Fruit fly (Drosophila melanogaster): ENCODE results near the gene solo.
A peak's percentile ranks its signal among the peaks of the same experiment; 100 is the strongest.

solo gene

dm6 chr2L:15055105-15055504 lies 6.4 kb upstream of the solo start:
- no peak for TF ChIP-seq CG8478 (optimal IDR thresholded peaks at IDR 0.05)

DNA sequence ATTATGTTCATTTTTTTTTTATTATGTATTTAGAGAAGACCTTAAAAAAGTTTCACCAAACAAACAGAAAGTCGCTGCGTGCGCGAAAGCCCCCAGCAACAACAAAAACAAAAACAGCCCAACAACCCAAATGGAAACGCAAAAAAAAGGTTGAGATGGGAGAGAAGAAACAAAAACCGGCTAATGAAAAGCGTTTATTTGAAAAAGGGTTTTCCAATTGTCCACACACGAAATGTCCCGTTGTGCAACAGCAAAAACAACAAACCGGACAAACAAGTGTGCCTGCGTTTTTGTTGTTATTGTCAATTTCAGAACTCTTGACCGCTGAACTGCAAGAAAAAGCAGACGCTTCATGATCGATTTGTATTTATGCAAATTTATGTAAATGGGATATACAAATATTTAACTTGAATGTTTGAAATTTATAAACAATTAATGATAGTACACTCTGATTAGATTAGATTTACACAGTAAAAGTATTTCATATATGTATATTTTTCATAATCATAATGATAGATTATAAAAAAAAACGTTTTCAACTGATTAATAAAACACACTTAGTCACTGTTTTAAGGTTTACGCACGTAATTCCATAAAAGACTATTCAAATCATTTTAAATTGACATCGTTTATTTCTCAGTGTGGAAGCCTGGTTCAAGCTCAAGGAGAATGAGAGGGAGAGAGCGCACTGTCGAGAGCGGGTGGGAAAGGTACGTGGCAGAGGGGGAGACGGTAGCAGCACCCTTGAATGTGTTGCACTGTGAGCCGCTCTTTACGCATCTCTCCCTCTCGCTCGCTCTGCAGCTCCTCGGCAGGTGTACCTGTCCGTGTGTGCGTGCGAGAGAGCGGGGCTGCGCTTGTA lies 4.9 kb upstream of the solo start:
- TF ChIP-seq usp (GFP tag; optimal IDR thresholded peaks at IDR 0.05) (no peak), psq (optimal IDR thresholded peaks at IDR 0.05) (no peak), EcR (GFP tag; optimal IDR thresholded peaks at IDR 0.05) (no peak), CG8478 (optimal IDR thresholded peaks at IDR 0.05) (no peak), pan (optimal IDR thresholded peaks at IDR 0.05) (no peak), Dll (optimal IDR thresholded peaks at IDR 0.05) (no peak)

dm6 chr2L:15057225-15058117 lies 4.0 kb upstream of the solo start, which contains the start of gene ck:
Gene ck (minus strand): TSS chr2L:15057862.
- no peak for TF ChIP-seq psq (optimal IDR thresholded peaks at IDR 0.05)
- TF ChIP-seq Dll (optimal IDR thresholded peaks at IDR 0.05) = no peak
- peak in 1 of 2 experiments; percentile 77 for TF ChIP-seq EcR (GFP tag; optimal IDR thresholded peaks at IDR 0.05)
- no peak for TF ChIP-seq pan (optimal IDR thresholded peaks at IDR 0.05)
- no peak for TF ChIP-seq CG8478 (optimal IDR thresholded peaks at IDR 0.05)

dm6 chr2L:15058118-15058402 lies 3.4 kb upstream of the solo start, which contains the start of gene CG33679:
Gene CG33679 (plus strand): TSS chr2L:15058303.
- no peak for TF ChIP-seq Dll (optimal IDR thresholded peaks at IDR 0.05)

DNA sequence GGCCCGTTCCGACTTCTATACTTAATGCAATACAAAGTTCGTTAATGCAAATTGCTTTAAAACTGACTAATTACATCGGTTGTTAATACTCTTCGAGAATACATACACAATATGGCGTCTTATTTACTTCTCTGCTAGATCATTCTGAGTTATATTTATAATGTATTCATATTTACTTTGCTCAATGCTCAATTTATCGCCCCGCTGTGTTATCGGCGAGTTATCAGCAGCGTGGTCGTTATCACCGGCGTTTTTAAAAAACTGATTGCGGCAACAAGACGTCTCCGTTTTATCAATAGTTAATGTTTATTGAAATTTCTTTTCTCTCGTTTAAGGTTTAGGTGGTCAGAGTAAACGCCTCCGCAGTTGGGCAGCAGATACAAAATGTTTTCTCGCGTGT lies 2.5 kb upstream of the solo start:
- TF ChIP-seq pan (optimal IDR thresholded peaks at IDR 0.05) (no peak), psq (optimal IDR thresholded peaks at IDR 0.05) (no peak), usp (GFP tag; optimal IDR thresholded peaks at IDR 0.05) (no peak), EcR (GFP tag; optimal IDR thresholded peaks at IDR 0.05) (no peak), Dll (optimal IDR thresholded peaks at IDR 0.05) (no peak), CG8478 (optimal IDR thresholded peaks at IDR 0.05) (no peak)

dm6 chr2L:15060580-15061005 lies 863 bp upstream of the solo start, which contains the start of gene TfIIS:
Gene TfIIS (minus strand): TSS chr2L:15060757.
- TF ChIP-seq Dll (optimal IDR thresholded peaks at IDR 0.05) (no peak), pan (optimal IDR thresholded peaks at IDR 0.05) (no peak), psq (optimal IDR thresholded peaks at IDR 0.05) (no peak), CG8478 (optimal IDR thresholded peaks at IDR 0.05) (no peak), EcR (GFP tag; optimal IDR thresholded peaks at IDR 0.05) (no peak), usp (GFP tag; optimal IDR thresholded peaks at IDR 0.05) (no peak)

- TF ChIP-seq pan (optimal IDR thresholded peaks at IDR 0.05) = no peak
- TF ChIP-seq CG8478 (optimal IDR thresholded peaks at IDR 0.05) = no peak
- TF ChIP-seq EcR (GFP tag; optimal IDR thresholded peaks at IDR 0.05) = no peak
- TF ChIP-seq usp (GFP tag; optimal IDR thresholded peaks at IDR 0.05) = no peak
- no peak for TF ChIP-seq psq (optimal IDR thresholded peaks at IDR 0.05)
- TF ChIP-seq Dll (optimal IDR thresholded peaks at IDR 0.05) = no peak
Observed at dm6 chr2L:15062095-15062494, 639 bp downstream of the solo start.

DNA sequence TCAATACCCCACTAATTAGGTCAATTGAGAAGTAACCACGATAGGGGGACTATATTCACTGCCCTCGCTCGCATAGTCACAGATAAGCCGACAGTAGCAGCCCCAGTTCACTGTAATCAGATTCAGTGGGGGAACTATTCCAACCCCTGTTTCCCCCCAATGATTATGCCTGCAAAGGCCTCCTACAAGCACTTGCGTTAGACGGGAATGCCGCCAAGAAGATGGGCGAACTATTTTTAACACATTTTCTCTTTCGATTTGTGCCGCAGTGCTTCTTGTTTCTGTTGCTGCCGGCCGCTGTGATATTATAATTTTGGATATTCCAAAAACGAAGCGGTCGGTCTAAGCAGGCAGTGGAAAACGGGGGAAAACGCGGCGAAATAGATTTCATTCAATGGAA lies 4.2 kb downstream of the solo start:
- TF ChIP-seq psq (optimal IDR thresholded peaks at IDR 0.05) (no peak), EcR (GFP tag; optimal IDR thresholded peaks at IDR 0.05) (no peak), usp (GFP tag; optimal IDR thresholded peaks at IDR 0.05) (no peak), pan (optimal IDR thresholded peaks at IDR 0.05) (no peak), CG8478 (optimal IDR thresholded peaks at IDR 0.05) (no peak), Dll (optimal IDR thresholded peaks at IDR 0.05) (no peak)

- TF ChIP-seq Dll (optimal IDR thresholded peaks at IDR 0.05) = no peak
- TF ChIP-seq pan (optimal IDR thresholded peaks at IDR 0.05) = no peak
- no peak for TF ChIP-seq usp (GFP tag; optimal IDR thresholded peaks at IDR 0.05)
- TF ChIP-seq EcR (GFP tag; optimal IDR thresholded peaks at IDR 0.05) = no peak
- no peak for TF ChIP-seq psq (optimal IDR thresholded peaks at IDR 0.05)
- no peak for TF ChIP-seq CG8478 (optimal IDR thresholded peaks at IDR 0.05)
Observed at dm6 chr2L:15066141-15066540, 4.7 kb downstream of the solo start.

- no peak for TF ChIP-seq EcR (GFP tag; optimal IDR thresholded peaks at IDR 0.05)
- TF ChIP-seq usp (GFP tag; optimal IDR thresholded peaks at IDR 0.05) = no peak
- no peak for TF ChIP-seq Dll (optimal IDR thresholded peaks at IDR 0.05)
- TF ChIP-seq psq (optimal IDR thresholded peaks at IDR 0.05) = no peak
- TF ChIP-seq CG8478 (optimal IDR thresholded peaks at IDR 0.05) = no peak
- no peak for TF ChIP-seq pan (optimal IDR thresholded peaks at IDR 0.05)
Observed at dm6 chr2L:15067832-15068231, 6.4 kb downstream of the solo start.

DNA sequence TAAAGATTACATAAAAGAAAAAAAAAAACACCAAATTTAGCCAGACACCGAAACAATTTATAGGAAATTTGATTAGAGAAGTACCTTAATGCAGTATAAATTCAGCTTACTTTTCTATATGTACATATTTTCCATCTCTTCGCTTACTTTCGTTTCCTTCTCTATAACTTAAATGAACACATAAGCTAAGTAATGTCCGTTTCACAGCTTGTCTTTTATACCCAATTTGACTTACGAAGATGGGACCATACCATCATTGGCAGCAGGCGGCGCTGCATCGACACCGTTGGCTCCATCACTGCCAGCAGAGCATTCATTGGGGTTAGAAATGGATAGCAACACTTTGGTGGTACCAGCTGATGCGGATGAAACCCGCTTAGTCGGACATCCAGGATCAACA lies 8.8 kb downstream of the solo start, which contains the start of gene vig:
TSS of gene vig (minus strand) at position 101 of the 400 bp plus-strand sequence.
- TF ChIP-seq pan (optimal IDR thresholded peaks at IDR 0.05) (no peak), EcR (GFP tag; optimal IDR thresholded peaks at IDR 0.05) (no peak), Dll (optimal IDR thresholded peaks at IDR 0.05) (no peak), psq (optimal IDR thresholded peaks at IDR 0.05) (no peak), CG8478 (optimal IDR thresholded peaks at IDR 0.05) (no peak), usp (GFP tag; optimal IDR thresholded peaks at IDR 0.05) (no peak)

DNA sequence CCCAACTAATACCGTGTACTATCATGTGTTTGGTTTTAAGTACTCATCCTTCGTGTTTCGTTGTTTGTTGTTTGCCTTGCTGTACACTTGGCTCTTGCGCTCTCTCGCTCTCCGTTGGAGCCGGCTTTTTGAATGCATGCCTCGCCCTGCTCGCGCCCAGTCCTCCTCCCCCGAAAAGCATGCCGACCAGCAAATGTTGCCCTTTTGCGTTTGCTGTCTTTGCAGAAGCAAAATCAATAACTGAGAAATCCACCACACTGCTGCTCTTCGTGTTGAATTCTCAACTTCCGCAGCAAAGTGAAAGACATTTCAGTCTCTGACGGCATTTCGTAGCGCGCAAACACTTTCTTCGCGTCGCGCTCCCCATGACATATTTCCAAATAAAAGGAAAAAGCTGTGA lies 13.0 kb downstream of the solo start, which contains the start of gene wwk:
TSS of gene wwk (plus strand) at position 312 of the 400 bp plus-strand sequence.
- TF ChIP-seq Dll (optimal IDR thresholded peaks at IDR 0.05) (no peak), CG8478 (optimal IDR thresholded peaks at IDR 0.05) (no peak), EcR (GFP tag; optimal IDR thresholded peaks at IDR 0.05) (no peak)
